Worm (Caenorhabditis elegans) whole organism, L2 larva: ENCODE measurements around the gene cutl-27.

ENCODE experiments used
- elt-3 ChIP-seq: sonication (generic microtip); optimal IDR thresholded peaks from 2 replicates; lab custom pipeline; 2017; ENCODE audit warnings: missing biosample characterization, missing genetic modification characterization
- lin-13 ChIP-seq: fragments of 150-350 bp; optimal IDR thresholded peaks from 2 replicates; lab custom pipeline; 2014; ENCODE audit warnings: missing biosample characterization, missing genetic modification reagents, missing genetic modification characterization
- nhr-6 ChIP-seq: fragments of 150-350 bp; optimal IDR thresholded peaks from 2 replicates; lab custom pipeline; 2014; ENCODE audit warnings: missing biosample characterization, missing genetic modification characterization
- snpc-4 ChIP-seq: fragments of 150-350 bp; optimal IDR thresholded peaks from 2 replicates; lab custom pipeline; 2014; ENCODE audit warnings: missing biosample characterization, missing genetic modification characterization

ce11 chrIV:11868452-11868851, 9.9 kb upstream of the cutl-27 start:
- TF ChIP-seq nhr-6 (no peak), elt-3 (tag; lab: Kevin White, UChicago) (no peak), lin-13 (GFP tag; lab: Kevin White, UChicago) (no peak), snpc-4 (tag; lab: Kevin White, UChicago) (no peak)
